Fruit fly (Drosophila melanogaster): ENCODE data around the gene ort.
A peak's percentile ranks its signal among the peaks of the same experiment; 100 is the strongest.

ort gene

dm6 chr3R:19671223-19671991 lies 11.9 kb downstream of the ort start, which contains the start of gene Naam (continued):
- TF ChIP-seq gt (GFP tag; IDR thresholded peaks at IDR 0.05) (no peak), Oli (tag; optimal IDR thresholded peaks at IDR 0.05) (peak; percentile 72), Hr39 (optimal IDR thresholded peaks at IDR 0.05) (no peak), NfI (GFP tag; optimal IDR thresholded peaks at IDR 0.05) (peak; percentile 86), dan (GFP tag; IDR thresholded peaks at IDR 0.05) (no peak), HHEX (GFP tag; optimal IDR thresholded peaks at IDR 0.05) (peak; percentile 68), CG30020 (tag; optimal IDR thresholded peaks at IDR 0.05) (no peak), CG13287 (GFP tag; IDR thresholded peaks at IDR 0.05; ENCODE audit: partially characterized antibody) (peak; percentile 25; the same call in 1 of the 2 replicates), CG7987 (GFP tag; optimal IDR thresholded peaks at IDR 0.05) (peak; percentile 64), Jarid2 (GFP tag; optimal IDR thresholded peaks at IDR 0.05) (no peak), Dip2 (GFP tag; IDR thresholded peaks at IDR 0.05) (no peak), seq (GFP tag; IDR thresholded peaks at IDR 0.05) (peak; percentile 51), wdn (GFP tag; IDR thresholded peaks at IDR 0.05) (peak; percentile 43; the same call in 1 of the 2 replicates), Vsx1 (GFP tag; optimal IDR thresholded peaks at IDR 0.05) (peak; percentile 47), CG4707 (GFP tag; optimal IDR thresholded peaks at IDR 0.05) (peak; percentile 35), zf30C (GFP tag; optimal IDR thresholded peaks at IDR 0.05) (no peak), bcd (GFP tag; optimal IDR thresholded peaks at IDR 0.05) (peak; percentile 71), CG15514 (GFP tag; optimal IDR thresholded peaks at IDR 0.05) (peak; percentile 79), pnt (GFP tag; optimal IDR thresholded peaks at IDR 0.05) (peak; percentile 47), tll (GFP tag; optimal IDR thresholded peaks at IDR 0.05) (no peak), vfl (GFP tag; optimal IDR thresholded peaks at IDR 0.05) (peak; percentile 67), CG11696 (GFP tag; IDR thresholded peaks at IDR 0.05) (peak; percentile 70; the same call in 1 of the 2 replicates), crp (GFP tag; optimal IDR thresholded peaks at IDR 0.05) (peak in 1 of 2 experiments; percentile 61), CG15696 (tag; optimal IDR thresholded peaks at IDR 0.05) (no peak), CG10209 (GFP tag; optimal IDR thresholded peaks at IDR 0.05) (peak; percentile 69), exex (tag; optimal IDR thresholded peaks at IDR 0.05) (peak; percentile 97), CG9727 (GFP tag; optimal IDR thresholded peaks at IDR 0.05) (peak; percentile 44), yki (optimal IDR thresholded peaks at IDR 0.05) (no peak), CrebB (tag; optimal IDR thresholded peaks at IDR 0.05) (peak; percentile 31), p53 (GFP tag; optimal IDR thresholded peaks at IDR 0.05) (peak; percentile 55), fd102C (GFP tag; optimal IDR thresholded peaks at IDR 0.05) (no peak), gem (tag; optimal IDR thresholded peaks at IDR 0.05) (peak; percentile 83), CG6854 (GFP tag; optimal IDR thresholded peaks at IDR 0.05) (peak; percentile 82), Hr78 (GFP tag; optimal IDR thresholded peaks at IDR 0.05) (peak in 1 of 2 experiments; percentile 21), aop (GFP tag; IDR thresholded peaks at IDR 0.05) (no peak), twi (tag; optimal IDR thresholded peaks at IDR 0.05) (no peak), CG7556 (GFP tag; optimal IDR thresholded peaks at IDR 0.05) (peak; percentile 85), CG11560 (tag; IDR thresholded peaks at IDR 0.05) (no peak), bbx (GFP tag; IDR thresholded peaks at IDR 0.05; ENCODE audit: partially characterized antibody) (no peak), Nf-YA (GFP tag; IDR thresholded peaks at IDR 0.05) (peak; percentile 45; the same call in 1 of the 2 replicates), CG8388 (GFP tag; optimal IDR thresholded peaks at IDR 0.05) (peak; percentile 59), ato (GFP tag; IDR thresholded peaks at IDR 0.05; ENCODE audit: partially characterized antibody) (no peak), sd (tag; optimal IDR thresholded peaks at IDR 0.05) (peak; percentile 75), CG8281 (tag; optimal IDR thresholded peaks at IDR 0.05) (no peak), HLH54F (GFP tag; optimal IDR thresholded peaks at IDR 0.05) (peak; percentile 80), D19A (tag; optimal IDR thresholded peaks at IDR 0.05) (peak; percentile 50), br (optimal IDR thresholded peaks at IDR 0.05) (no peak), Mrtf (GFP tag; IDR thresholded peaks at IDR 0.05) (peak; percentile 55; the same call in 2 of the 3 replicates)
